Worm (Caenorhabditis elegans): ENCODE measurements around the gene eri-3.

DNA sequence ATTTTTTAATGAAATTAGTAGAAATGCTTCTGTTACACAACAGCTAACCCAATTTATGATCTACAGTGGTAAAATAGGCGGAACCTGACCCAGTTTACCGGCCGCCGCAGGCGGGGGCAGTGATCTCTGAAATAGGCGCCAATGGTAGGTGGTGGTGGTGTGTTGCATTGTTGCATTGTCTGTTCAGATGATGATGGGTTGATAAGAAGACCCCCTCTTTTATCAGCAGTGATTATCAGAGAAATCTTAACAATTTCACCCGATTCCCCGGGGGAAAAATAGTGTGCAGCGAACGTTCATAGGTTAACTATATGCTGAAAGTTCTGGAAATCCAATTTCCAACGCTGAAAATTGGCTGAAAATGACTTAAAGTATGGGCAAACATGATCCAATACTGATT is 15.3 kb downstream of the eri-3 start:
- TF ChIP-seq unc-42 (tag; optimal IDR thresholded peaks at IDR 0.05) (no peak), fkh-10 (GFP tag; optimal IDR thresholded peaks at IDR 0.05) (no peak), nfya-1 (tag; optimal IDR thresholded peaks at IDR 0.05) (no peak), ceh-34 (tag; optimal IDR thresholded peaks at IDR 0.05) (no peak), ama-1 (optimal IDR thresholded peaks at IDR 0.05) (no peak), nhr-232 (tag; optimal IDR thresholded peaks at IDR 0.05) (no peak), rnt-1 (tag; optimal IDR thresholded peaks at IDR 0.05) (no peak), sdc-2 (tag; optimal IDR thresholded peaks at IDR 0.05) (no peak), hlh-13 (GFP tag; optimal IDR thresholded peaks at IDR 0.05) (no peak), hlh-30 (tag; optimal IDR thresholded peaks at IDR 0.05; ENCODE audit: insufficient read depth) (no peak), eyg-1 (tag; optimal IDR thresholded peaks at IDR 0.05) (no peak), ceh-6 (GFP tag; optimal IDR thresholded peaks at IDR 0.05) (no peak), elt-2 (tag; optimal IDR thresholded peaks at IDR 0.05) (peak; percentile 89), pha-4 (tag; optimal IDR thresholded peaks at IDR 0.05) (no peak)
